Fruit fly (Drosophila melanogaster) whole organism, embryonic: ENCODE results near the gene Cyp4ac3.

ENCODE experiments used
- CG10267 ChIP-seq: fragments of 200-800 bp; sonication (Bioruptor generic); optimal IDR thresholded peaks from 2 replicates; lab custom pipeline; 2018; ENCODE audit warnings: missing biosample characterization, mild to moderate bottlenecking, missing genetic modification characterization, moderate library complexity
- CG12299 ChIP-seq: fragments of 200-800 bp; sonication (Bioruptor generic); optimal IDR thresholded peaks from 2 replicates; lab custom pipeline; 2018; ENCODE audit warnings: missing biosample characterization, mild to moderate bottlenecking, missing genetic modification characterization
- CG12942 ChIP-seq: fragments of 200-800 bp; sonication (Bioruptor generic); optimal IDR thresholded peaks from 3 replicates; lab custom pipeline; 2016; ENCODE audit warnings: missing biosample characterization, missing genetic modification characterization
- CG13296 ChIP-seq: fragments of 200-800 bp; sonication (Bioruptor generic); optimal IDR thresholded peaks from 3 replicates; lab custom pipeline; 2018; ENCODE audit warnings: missing biosample characterization, mild to moderate bottlenecking, missing genetic modification characterization
- CG13894 ChIP-seq: fragments of 200-800 bp; sonication (Bioruptor generic); optimal IDR thresholded peaks from 3 replicates; lab custom pipeline; 2018; ENCODE audit warnings: missing biosample characterization, mild to moderate bottlenecking, missing genetic modification characterization, moderate library complexity
- CG16815 ChIP-seq: fragments of 200-800 bp; sonication (Bioruptor generic); optimal IDR thresholded peaks from 3 replicates; lab custom pipeline; 2017; ENCODE audit warnings: missing biosample characterization, mild to moderate bottlenecking, missing genetic modification characterization
- CG17328 ChIP-seq: fragments of 200-800 bp; sonication (Bioruptor generic); IDR thresholded peaks from 2 replicates; pipeline ENCODE4 v1.3.6; 2022; ENCODE audit warnings: missing biosample characterization, missing genetic modification characterization
- CG17568 ChIP-seq: fragments of 200-800 bp; sonication (Bioruptor generic); optimal IDR thresholded peaks from 2 replicates; lab custom pipeline; 2018; ENCODE audit warnings: missing biosample characterization, mild to moderate bottlenecking, missing genetic modification characterization, moderate library complexity
- CG17612 ChIP-seq: fragments of 200-800 bp; sonication (Bioruptor generic); IDR thresholded peaks from 2 replicates; pipeline ENCODE4 v1.3.6; 2022; ENCODE audit warnings: missing biosample characterization, missing genetic modification characterization
- CG17829 ChIP-seq: fragments of 200-800 bp; optimal IDR thresholded peaks from 2 replicates; lab custom pipeline; 2019; ENCODE audit warnings: missing biosample characterization, mild to moderate bottlenecking, missing genetic modification characterization, moderate library complexity
- CG2202 ChIP-seq: fragments of 200-800 bp; sonication (Bioruptor generic); optimal IDR thresholded peaks from 2 replicates; lab custom pipeline; 2018; ENCODE audit warnings: missing biosample characterization, mild to moderate bottlenecking, missing genetic modification characterization
- CG2678 ChIP-seq: fragments of 200-800 bp; sonication (Bioruptor generic); optimal IDR thresholded peaks from 3 replicates; lab custom pipeline; 2019; ENCODE audit warnings: missing biosample characterization, mild to moderate bottlenecking, missing genetic modification characterization, moderate library complexity
- CG2712 ChIP-seq: fragments of 200-800 bp; optimal IDR thresholded peaks from 3 replicates; lab custom pipeline; 2019; ENCODE audit warnings: missing biosample characterization, mild to moderate bottlenecking, missing genetic modification characterization, moderate library complexity
- CG30403 ChIP-seq: fragments of 200-800 bp; sonication (Bioruptor generic); optimal IDR thresholded peaks from 3 replicates; lab custom pipeline; 2016; ENCODE audit warnings: missing biosample characterization, missing genetic modification characterization
- CG34224 ChIP-seq: fragments of 200-800 bp; sonication (Bioruptor generic); IDR thresholded peaks from 3 replicates; pipeline ENCODE4 v1.3.6; 2022; ENCODE audit warnings: missing biosample characterization, missing genetic modification characterization; ENCODE audit not compliant: partially characterized antibody
- CG4360 ChIP-seq: fragments of 200-800 bp; sonication (Bioruptor generic); IDR thresholded peaks from 2 replicates; pipeline ENCODE4 v1.3.6; 2022; ENCODE audit warnings: missing biosample characterization, missing genetic modification characterization
- CG4820 ChIP-seq: fragments of 200-800 bp; sonication (Bioruptor generic); optimal IDR thresholded peaks from 3 replicates; lab custom pipeline; 2016; ENCODE audit warnings: missing biosample characterization, missing genetic modification characterization
- CG8290 ChIP-seq, 3 experiments: fragments of 200-800 bp; sonication (Bioruptor generic); optimal IDR thresholded peaks; 2 replicates each; lab custom pipeline; 2016 to 2019; ENCODE audit warnings: missing biosample characterization in 3 of 3, missing genetic modification characterization in 3 of 3, mild to moderate bottlenecking in 2 of 3, moderate library complexity in 1 of 3
- CG8765 ChIP-seq: fragments of 200-800 bp; sonication (Bioruptor generic); IDR thresholded peaks from 2 replicates; pipeline ENCODE4 v1.3.6; 2022; ENCODE audit warnings: missing biosample characterization, missing genetic modification characterization
- CG9609 ChIP-seq: fragments of 200-800 bp; sonication (Bioruptor generic); optimal IDR thresholded peaks from 3 replicates; lab custom pipeline; 2016; ENCODE audit warnings: missing biosample characterization, missing genetic modification characterization
- CHES-1-like ChIP-seq: fragments of 200-800 bp; sonication (Bioruptor generic); optimal IDR thresholded peaks from 2 replicates; lab custom pipeline; 2016; ENCODE audit warnings: missing biosample characterization, missing genetic modification characterization
- CkIIα-i1 ChIP-seq: fragments of 200-800 bp; sonication (Bioruptor generic); IDR thresholded peaks from 2 replicates; pipeline ENCODE4 v1.3.6; 2022; ENCODE audit warnings: missing biosample characterization, missing genetic modification characterization
- Jarid2 ChIP-seq: fragments of 200-800 bp; sonication (Bioruptor generic); optimal IDR thresholded peaks from 3 replicates; lab custom pipeline; 2017; ENCODE audit warnings: mild to moderate bottlenecking, missing biosample characterization, missing genetic modification reagents, missing genetic modification characterization
- MTF-1 ChIP-seq: fragments of 200-800 bp; sonication (Bioruptor generic); optimal IDR thresholded peaks from 2 replicates; lab custom pipeline; 2018; ENCODE audit warnings: missing biosample characterization, mild to moderate bottlenecking, missing genetic modification characterization, borderline replicate concordance
- Mrtf ChIP-seq: fragments of 200-800 bp; sonication (Bioruptor generic); IDR thresholded peaks from 3 replicates; pipeline ENCODE4 v1.3.6; 2022; ENCODE audit warnings: missing biosample characterization, missing genetic modification characterization
- Nf-YC ChIP-seq: fragments of 200-800 bp; optimal IDR thresholded peaks from 3 replicates; lab custom pipeline; 2019; ENCODE audit warnings: missing biosample characterization, mild to moderate bottlenecking, missing genetic modification characterization, moderate library complexity
- Opbp ChIP-seq: fragments of 200-800 bp; sonication (Bioruptor generic); IDR thresholded peaks from 3 replicates; pipeline ENCODE4 v1.3.6; 2022; ENCODE audit warnings: missing biosample characterization, missing genetic modification characterization; ENCODE audit not compliant: partially characterized antibody
- Stat92E ChIP-seq, 3 experiments: fragments of >200 bp in 2 of 3; fragments of 200-800 bp in 1 of 3; sonication (Bioruptor generic) in 1 of 3; optimal IDR thresholded peaks; 2 replicates each; lab custom pipeline; 2017 to 2019; ENCODE audit warnings: missing biosample characterization in 3 of 3, missing genetic modification characterization in 3 of 3, mild to moderate bottlenecking in 1 of 3, moderate library complexity in 1 of 3
- ac ChIP-seq: fragments of 200-800 bp; sonication (Bioruptor generic); optimal IDR thresholded peaks from 3 replicates; lab custom pipeline; 2017; ENCODE audit warnings: missing biosample characterization, mild to moderate bottlenecking, missing genetic modification characterization
- chm ChIP-seq: fragments of 200-800 bp; sonication (Bioruptor generic); IDR thresholded peaks from 2 replicates; pipeline ENCODE4 v1.3.6; 2022; ENCODE audit warnings: missing biosample characterization, missing genetic modification characterization
- ci ChIP-seq: fragments of 200-800 bp; sonication (Bioruptor generic); IDR thresholded peaks from 3 replicates; pipeline ENCODE4 v1.3.6; 2022; ENCODE audit warnings: missing biosample characterization, missing genetic modification characterization
- da ChIP-seq: fragments of 200-800 bp; sonication (Bioruptor generic); optimal IDR thresholded peaks from 2 replicates; lab custom pipeline; 2016; ENCODE audit warnings: missing biosample characterization, missing genetic modification characterization
- fd102C ChIP-seq: fragments of 200-800 bp; sonication (Bioruptor generic); optimal IDR thresholded peaks from 2 replicates; lab custom pipeline; 2018; ENCODE audit warnings: missing biosample characterization, mild to moderate bottlenecking, missing genetic modification characterization, moderate library complexity
- fd3F ChIP-seq: fragments of 200-800 bp; sonication (Bioruptor generic); optimal IDR thresholded peaks from 2 replicates; lab custom pipeline; 2018; ENCODE audit warnings: missing biosample characterization, mild to moderate bottlenecking, missing genetic modification characterization, moderate library complexity
- grn ChIP-seq: fragments of 200-800 bp; sonication (Bioruptor generic); optimal IDR thresholded peaks from 3 replicates; lab custom pipeline; 2017; ENCODE audit warnings: missing biosample characterization, missing genetic modification characterization
- kay ChIP-seq: fragments of 200-800 bp; sonication (Bioruptor generic); optimal IDR thresholded peaks from 2 replicates; lab custom pipeline; 2016; ENCODE audit warnings: missing biosample characterization, missing genetic modification characterization
- lmd ChIP-seq: fragments of 200-800 bp; sonication (Bioruptor generic); IDR thresholded peaks from 2 replicates; pipeline ENCODE4 v1.3.6; 2022; ENCODE audit warnings: missing biosample characterization, missing genetic modification characterization
- odd ChIP-seq: fragments of 200-800 bp; sonication (Bioruptor generic); optimal IDR thresholded peaks from 2 replicates; lab custom pipeline; 2017; ENCODE audit warnings: missing biosample characterization, mild to moderate bottlenecking, missing genetic modification characterization
- sd ChIP-seq: fragments of 200-800 bp; sonication (Bioruptor generic); optimal IDR thresholded peaks from 3 replicates; lab custom pipeline; 2018; ENCODE audit warnings: missing biosample characterization, mild to moderate bottlenecking, missing genetic modification characterization, moderate library complexity
- sens ChIP-seq: fragments of 200-800 bp; sonication (Bioruptor generic); peaks from one replicate; lab custom pipeline; 2016; ENCODE audit warnings: missing biosample characterization, missing genetic modification characterization
- sim ChIP-seq: fragments of 200-800 bp; sonication (Bioruptor generic); IDR thresholded peaks from 2 replicates; pipeline ENCODE4 v1.3.6; 2022; ENCODE audit warnings: missing biosample characterization, missing genetic modification characterization
- sna ChIP-seq: fragments of 200-800 bp; sonication (Bioruptor generic); IDR thresholded peaks from 2 replicates; pipeline ENCODE4 v1.3.6; 2022; ENCODE audit warnings: missing biosample characterization, missing genetic modification characterization; ENCODE audit not compliant: partially characterized antibody
- sob ChIP-seq: fragments of 200-800 bp; sonication (Bioruptor generic); IDR thresholded peaks from 2 replicates; pipeline ENCODE4 v1.3.6; 2022; ENCODE audit warnings: missing biosample characterization, missing genetic modification characterization
- ssp ChIP-seq: fragments of 200-800 bp; sonication (Bioruptor generic); IDR thresholded peaks from 2 replicates; pipeline ENCODE4 v1.3.6; 2022; ENCODE audit warnings: missing biosample characterization, missing genetic modification characterization
- stwl ChIP-seq: fragments of 200-800 bp; sonication (Bioruptor generic); optimal IDR thresholded peaks from 3 replicates; lab custom pipeline; 2018; ENCODE audit warnings: missing biosample characterization, mild to moderate bottlenecking, missing genetic modification characterization, moderate library complexity
- twi ChIP-seq: fragments of 200-800 bp; optimal IDR thresholded peaks from 2 replicates; lab custom pipeline; 2019; ENCODE audit warnings: missing biosample characterization, mild to moderate bottlenecking, missing genetic modification characterization, moderate library complexity
- vnd ChIP-seq: fragments of 200-800 bp; sonication (Bioruptor generic); IDR thresholded peaks from 3 replicates; pipeline ENCODE4 v1.3.6; 2022; ENCODE audit warnings: missing biosample characterization, missing genetic modification characterization; ENCODE audit not compliant: partially characterized antibody
- yki ChIP-seq: fragments of >200 bp; optimal IDR thresholded peaks from 3 replicates; lab custom pipeline; 2018

The Cyp4ac3 gene

dm6 chr2L:5239433-5240278 is 28.6 kb upstream of the Cyp4ac3 start (continued):
- TF ChIP-seq sens = peak; percentile 23
- peak; percentile 31; the same call in 1 of the 2 replicates for TF ChIP-seq CG4360 (GFP tag; lab: Robert Waterston, UW)
- peak; percentile 6 for TF ChIP-seq MTF-1 (GFP tag; lab: Kevin White, UChicago)
- TF ChIP-seq ac = peak; percentile 9
- TF ChIP-seq Opbp = 0 out of 3 replicates have a peak, but pooled peaks have one; percentile 6
- TF ChIP-seq CG2202 (tag; lab: Kevin White, UChicago) = peak; percentile 16
- TF ChIP-seq CG17328 (GFP tag; lab: Robert Waterston, UW) = 0 out of 2 replicates have a peak, but pooled peaks have one; percentile 6
- TF ChIP-seq odd (GFP tag; lab: Kevin White, UChicago) = peak; percentile 15
- TF ChIP-seq grn = peak; percentile 46
- TF ChIP-seq ci = 0 out of 3 replicates have a peak, but pooled peaks have one; percentile 20
- TF ChIP-seq lmd (GFP tag; lab: Robert Waterston, UW) = 0 out of 2 replicates have a peak, but pooled peaks have one; percentile 5
- 0 out of 2 replicates have a peak, but pooled peaks have one; percentile 31 for TF ChIP-seq chm (GFP tag; lab: Robert Waterston, UW)
- peak; percentile 1 for TF ChIP-seq CG13894 (tag; lab: Kevin White, UChicago)
- TF ChIP-seq kay (GFP tag; lab: Kevin White, UChicago) = no peak
- no peak for TF ChIP-seq sob (GFP tag; lab: Robert Waterston, UW)
- peak in 1 of 3 experiments; percentile 98 for TF ChIP-seq Stat92E (GFP tag; optimal IDR thresholded peaks at IDR 0.05; lab: Kevin White, UChicago)
- peak; percentile 100 for TF ChIP-seq twi (tag; lab: Kevin White, UChicago)

dm6 chr2L:5240520-5240919 is 27.8 kb upstream of the Cyp4ac3 start:
- no peak for TF ChIP-seq fd102C (GFP tag; lab: Kevin White, UChicago)
- TF ChIP-seq CG4820 (GFP tag; lab: Kevin White, UChicago) = no peak
- no peak for TF ChIP-seq Jarid2 (GFP tag; lab: Kevin White, UChicago)
- TF ChIP-seq CG10267 = no peak
- no peak for TF ChIP-seq CG8765 (GFP tag; lab: Robert Waterston, UW)
- TF ChIP-seq Mrtf (GFP tag; lab: Robert Waterston, UW) = no peak
- TF ChIP-seq CG13296 (GFP tag; lab: Kevin White, UChicago) = no peak
- TF ChIP-seq CkIIα-i1 = no peak
- no peak for TF ChIP-seq sd (tag; lab: Kevin White, UChicago)
- TF ChIP-seq odd (GFP tag; lab: Kevin White, UChicago) = no peak
- peak; percentile 54 for TF ChIP-seq CG34224 (GFP tag; lab: Robert Waterston, UW)
- no peak for TF ChIP-seq sim (GFP tag; lab: Robert Waterston, UW)
- no peak for TF ChIP-seq CG16815 (GFP tag; lab: Kevin White, UChicago)
- TF ChIP-seq CG8290 (GFP tag; optimal IDR thresholded peaks at IDR 0.05; lab: Kevin White, UChicago) = no peak
- peak in 1 of 2 experiments; percentile 26 for TF ChIP-seq CG8290 (tag; optimal IDR thresholded peaks at IDR 0.05; lab: Kevin White, UChicago)
- TF ChIP-seq stwl (tag; lab: Kevin White, UChicago) = no peak
- peak; percentile 12 for TF ChIP-seq CG2712 (tag; lab: Kevin White, UChicago)
- TF ChIP-seq ssp (GFP tag; lab: Robert Waterston, UW) = no peak
- TF ChIP-seq CG2678 (tag; lab: Kevin White, UChicago) = peak; percentile 23
- no peak for TF ChIP-seq CG30403 (GFP tag; lab: Kevin White, UChicago)
- no peak for TF ChIP-seq CG9609
- no peak for TF ChIP-seq CG17568 (GFP tag; lab: Kevin White, UChicago)
- no peak for TF ChIP-seq Nf-YC
- peak; percentile 2 for TF ChIP-seq CG17829 (tag; lab: Kevin White, UChicago)
- TF ChIP-seq sna (GFP tag; lab: Robert Waterston, UW) = no peak; the same call in 1 of the 2 replicates
- no peak for TF ChIP-seq fd3F (GFP tag; lab: Kevin White, UChicago)
- TF ChIP-seq yki (lab: Kevin White, UChicago) = no peak
- peak; percentile 70 for TF ChIP-seq vnd (GFP tag; lab: Robert Waterston, UW)
- TF ChIP-seq da = no peak
- no peak for TF ChIP-seq CHES-1-like (GFP tag; lab: Kevin White, UChicago)
- no peak for TF ChIP-seq CG12299 (tag; lab: Kevin White, UChicago)
- TF ChIP-seq CG12942 = no peak
- TF ChIP-seq CG17612 (GFP tag; lab: Robert Waterston, UW) = no peak
